Fruit fly (Drosophila melanogaster) whole organism, adult: ENCODE data around the gene CG15042.
A peak's percentile ranks its signal among the peaks of the same experiment; 100 is the strongest.

Experiments
- CG11617 ChIP-seq: fragments of 200-800 bp; sonication (Bioruptor generic); optimal IDR thresholded peaks from 2 replicates; lab custom pipeline; 2017; ENCODE audit warnings: mild to moderate bottlenecking, missing biosample characterization, missing genetic modification reagents, missing genetic modification characterization
- CG12768 ChIP-seq: fragments of 200-800 bp; sonication (Bioruptor generic); optimal IDR thresholded peaks from 2 replicates; lab custom pipeline; 2017; ENCODE audit warnings: missing biosample characterization, missing genetic modification characterization, mild to moderate bottlenecking, moderate library complexity, missing genetic modification reagents
- CG14711 ChIP-seq: fragments of 200-800 bp; sonication (Bioruptor generic); optimal IDR thresholded peaks from 2 replicates; lab custom pipeline; 2018; ENCODE audit warnings: missing biosample characterization, mild to moderate bottlenecking, missing genetic modification characterization, moderate library complexity
- CG1620 ChIP-seq: fragments of 200-800 bp; sonication (Bioruptor generic); optimal IDR thresholded peaks from 2 replicates; lab custom pipeline; 2016; ENCODE audit warnings: missing biosample characterization, missing genetic modification characterization
- CG33017 ChIP-seq: fragments of 200-800 bp; sonication (Bioruptor generic); optimal IDR thresholded peaks from 2 replicates; lab custom pipeline; 2018; ENCODE audit warnings: missing biosample characterization, mild to moderate bottlenecking, missing genetic modification characterization, moderate library complexity
- CG5204 ChIP-seq: fragments of 200-800 bp; sonication (Bioruptor generic); optimal IDR thresholded peaks from 2 replicates; lab custom pipeline; 2016; ENCODE audit warnings: missing biosample characterization, missing genetic modification characterization
- CG7045 ChIP-seq: fragments of 200-800 bp; sonication (Bioruptor generic); optimal IDR thresholded peaks from 2 replicates; lab custom pipeline; 2017; ENCODE audit warnings: missing biosample characterization, mild to moderate bottlenecking, missing genetic modification characterization
- CG7101 ChIP-seq: fragments of 200-800 bp; sonication (Bioruptor generic); optimal IDR thresholded peaks from 2 replicates; lab custom pipeline; 2018; ENCODE audit warnings: missing biosample characterization, mild to moderate bottlenecking, missing genetic modification characterization, moderate library complexity
- Clk ChIP-seq: fragments of 200-800 bp; sonication (Bioruptor generic); optimal IDR thresholded peaks from 2 replicates; lab custom pipeline; 2017; ENCODE audit warnings: missing biosample characterization, missing genetic modification characterization
- Crg-1 ChIP-seq: fragments of 200-800 bp; sonication (Bioruptor generic); optimal IDR thresholded peaks from 2 replicates; lab custom pipeline; 2016; ENCODE audit warnings: missing biosample characterization, missing genetic modification characterization
- Hr96 ChIP-seq: fragments of 200-800 bp; sonication (Bioruptor generic); optimal IDR thresholded peaks from 2 replicates; lab custom pipeline; 2016; ENCODE audit warnings: missing biosample characterization, missing genetic modification characterization
- Mnt ChIP-seq: fragments of 200-800 bp; sonication (Bioruptor generic); optimal IDR thresholded peaks from 2 replicates; lab custom pipeline; 2016; ENCODE audit warnings: missing biosample characterization, mild to moderate bottlenecking, missing genetic modification characterization
- bab1 ChIP-seq: fragments of 200-800 bp; sonication (Bioruptor generic); optimal IDR thresholded peaks from 3 replicates; lab custom pipeline; 2019; ENCODE audit warnings: missing biosample characterization, mild to moderate bottlenecking, missing genetic modification characterization, moderate library complexity
- cic ChIP-seq: fragments of 200-800 bp; sonication (Bioruptor generic); optimal IDR thresholded peaks from 2 replicates; lab custom pipeline; 2017; ENCODE audit warnings: missing biosample characterization, mild to moderate bottlenecking, missing genetic modification characterization, moderate library complexity
- cnc ChIP-seq, 2 experiments: fragments of >200 bp; optimal IDR thresholded peaks; 2 replicates each; lab custom pipeline; 2017
- kay ChIP-seq: fragments of 200-800 bp; sonication (Bioruptor generic); peaks from one replicate; lab custom pipeline; 2016; ENCODE audit warnings: missing biosample characterization, missing genetic modification characterization, borderline replicate concordance
- ovo ChIP-seq: fragments of 200-800 bp; sonication (Bioruptor generic); optimal IDR thresholded peaks from 2 replicates; lab custom pipeline; 2016; ENCODE audit warnings: missing biosample characterization, missing genetic modification characterization
- pad ChIP-seq: fragments of 200-800 bp; sonication (Bioruptor generic); optimal IDR thresholded peaks from 3 replicates; lab custom pipeline; 2017; ENCODE audit warnings: missing biosample characterization, missing genetic modification characterization, mild to moderate bottlenecking, moderate library complexity, missing genetic modification reagents
- tj ChIP-seq: fragments of 200-800 bp; sonication (Bioruptor generic); optimal IDR thresholded peaks from 3 replicates; lab custom pipeline; 2017; ENCODE audit warnings: missing biosample characterization, mild to moderate bottlenecking, missing genetic modification characterization, moderate library complexity
- toe ChIP-seq: fragments of 200-800 bp; sonication (Bioruptor generic); optimal IDR thresholded peaks from 2 replicates; lab custom pipeline; 2016; ENCODE audit warnings: missing biosample characterization, missing genetic modification characterization

Gene CG15042

DNA sequence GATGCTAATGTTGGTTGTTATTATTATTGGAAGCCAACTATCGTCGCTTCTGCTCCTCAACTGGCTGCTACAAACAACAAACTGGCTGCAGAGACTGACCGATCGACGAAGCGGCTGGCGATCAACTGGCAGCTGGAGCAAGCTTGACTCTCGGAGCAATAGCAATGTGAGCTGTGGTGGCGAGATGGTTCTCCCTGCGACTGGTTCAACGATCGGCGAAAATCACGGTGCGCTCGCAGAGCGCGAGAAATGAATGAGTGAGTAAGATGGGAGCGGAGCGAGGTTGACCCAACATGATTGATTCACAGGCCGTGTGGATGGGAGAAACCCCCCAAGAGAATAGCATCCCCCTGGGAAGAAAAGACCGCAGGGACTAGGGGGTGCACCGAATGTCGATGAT, 38.6 kb downstream of the CG15042 start, which contains the start of gene CG15046:
CG15046 (minus strand) TSS at position 112 of the 400 bp plus-strand sequence.
- TF ChIP-seq CG7101 (tag; lab: Kevin White, UChicago) (no peak), CG5204 (GFP tag; lab: Kevin White, UChicago) (no peak), Clk (no peak), toe (GFP tag; lab: Kevin White, UChicago) (no peak), tj (no peak), Crg-1 (GFP tag; lab: Kevin White, UChicago) (no peak), CG33017 (tag; lab: Kevin White, UChicago) (no peak), CG11617 (GFP tag; lab: Kevin White, UChicago) (no peak), CG7045 (GFP tag; lab: Kevin White, UChicago) (no peak), Hr96 (GFP tag; lab: Kevin White, UChicago) (no peak), cic (no peak), cnc (optimal IDR thresholded peaks at IDR 0.05; lab: Kevin White, UChicago) (no peak), pad (GFP tag; lab: Kevin White, UChicago) (no peak), ovo (GFP tag; lab: Kevin White, UChicago) (no peak), CG12768 (GFP tag; lab: Kevin White, UChicago) (no peak)

DNA sequence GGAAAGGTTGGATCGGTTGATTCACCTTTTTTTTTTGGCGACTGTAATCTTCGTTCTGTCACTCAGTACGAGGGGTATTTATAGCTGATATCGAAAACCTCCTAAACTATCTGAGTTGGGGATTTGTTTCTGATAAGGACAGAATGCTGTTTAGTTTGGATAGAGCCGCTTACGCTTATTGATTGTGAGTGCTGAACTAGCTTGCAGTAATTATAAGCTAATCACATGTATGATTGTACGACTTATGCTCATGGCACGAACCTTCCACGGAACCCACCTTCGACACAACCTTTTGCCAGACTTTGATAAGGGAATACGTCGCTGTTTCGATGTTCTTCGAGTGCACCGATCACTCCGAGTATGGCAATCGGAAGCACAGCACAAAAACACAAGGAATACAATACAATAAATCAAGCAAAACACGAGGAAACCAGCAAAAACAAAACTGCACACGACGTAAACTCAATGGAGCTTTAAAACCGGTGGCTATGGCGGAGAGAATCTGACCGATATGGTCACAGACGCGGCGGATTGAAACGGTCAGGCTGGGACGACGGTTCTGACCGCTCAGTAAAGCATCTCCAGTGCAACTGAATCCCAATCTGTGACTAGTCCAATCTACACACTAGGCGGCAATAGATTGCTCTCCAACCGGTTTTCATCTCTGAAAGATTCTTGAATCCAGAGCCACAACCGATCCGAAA, 41.6 kb downstream of the CG15042 start, which contains the start of gene psh:
psh (minus strand) TSS at position 566 of the 704 bp plus-strand sequence.
- TF ChIP-seq tj (no peak), Hr96 (GFP tag; lab: Kevin White, UChicago) (no peak), CG33017 (tag; lab: Kevin White, UChicago) (no peak), CG5204 (GFP tag; lab: Kevin White, UChicago) (no peak), Mnt (GFP tag; lab: Kevin White, UChicago) (peak; percentile 20), CG7101 (tag; lab: Kevin White, UChicago) (no peak), Clk (no peak), CG7045 (GFP tag; lab: Kevin White, UChicago) (no peak), CG1620 (no peak), CG14711 (tag; lab: Kevin White, UChicago) (no peak), CG11617 (GFP tag; lab: Kevin White, UChicago) (no peak), cic (peak; percentile 42), cnc (optimal IDR thresholded peaks at IDR 0.05; lab: Kevin White, UChicago) (no peak)

DNA sequence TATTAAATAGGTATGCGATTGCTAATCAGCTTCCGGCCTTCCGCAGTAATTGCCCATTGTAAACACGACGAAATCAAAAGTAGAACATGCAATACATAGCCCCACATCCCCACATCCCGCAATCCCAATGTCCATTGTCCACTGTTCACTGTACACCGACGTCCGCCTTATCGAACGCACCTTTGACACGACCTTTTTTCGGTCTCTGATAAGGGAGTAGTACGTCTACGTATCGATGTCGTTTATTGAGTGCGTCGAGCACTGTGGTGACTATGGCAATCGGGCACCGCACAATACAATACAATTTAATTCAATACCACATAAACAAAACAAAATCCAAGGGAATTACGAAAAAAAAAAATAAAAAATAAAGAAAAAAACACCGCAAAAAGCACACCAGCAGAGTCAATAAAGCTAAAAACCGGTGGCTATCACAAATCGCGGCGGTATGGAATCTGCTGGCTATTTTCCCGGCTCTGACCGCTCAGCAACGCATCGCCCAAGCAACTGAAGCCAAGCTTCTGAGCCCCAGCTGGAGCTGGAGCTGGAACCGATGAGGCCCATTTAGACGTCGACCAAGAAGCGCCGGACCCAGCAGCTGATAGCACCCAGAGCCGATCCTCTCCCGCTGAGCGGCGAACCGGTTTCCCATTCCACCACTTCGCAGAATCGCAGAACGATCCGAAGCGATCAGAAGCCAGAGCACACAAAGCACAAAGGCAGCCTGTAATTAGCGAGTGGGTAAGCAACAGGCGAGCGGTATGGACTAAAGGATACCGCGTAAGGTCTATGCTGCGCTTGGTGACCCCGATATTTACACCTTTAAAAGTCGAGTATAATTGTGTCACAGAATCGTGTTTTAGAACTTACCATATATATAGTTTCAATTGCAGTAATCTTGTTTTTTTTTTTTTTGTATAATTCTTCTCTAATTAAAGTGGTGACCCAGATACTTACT, 44.5 kb downstream of the CG15042 start, which contains the start of gene Hayan:
Hayan (minus strand) TSS at position 512 of the 958 bp plus-strand sequence.
- TF ChIP-seq CG12768 (GFP tag; lab: Kevin White, UChicago) (no peak), pad (GFP tag; lab: Kevin White, UChicago) (no peak), CG33017 (tag; lab: Kevin White, UChicago) (no peak), CG5204 (GFP tag; lab: Kevin White, UChicago) (no peak), cnc (optimal IDR thresholded peaks at IDR 0.05; lab: Kevin White, UChicago) (no peak), CG14711 (tag; lab: Kevin White, UChicago) (no peak), CG1620 (no peak), tj (no peak), Hr96 (GFP tag; lab: Kevin White, UChicago) (no peak), ovo (GFP tag; lab: Kevin White, UChicago) (no peak), Mnt (GFP tag; lab: Kevin White, UChicago) (no peak), CG11617 (GFP tag; lab: Kevin White, UChicago) (no peak), bab1 (GFP tag; lab: Kevin White, UChicago) (no peak), Crg-1 (GFP tag; lab: Kevin White, UChicago) (no peak), kay (GFP tag; lab: Kevin White, UChicago) (no peak), cic (no peak), CG7101 (tag; lab: Kevin White, UChicago) (no peak), Clk (no peak), CG7045 (GFP tag; lab: Kevin White, UChicago) (no peak), toe (GFP tag; lab: Kevin White, UChicago) (no peak)

DNA sequence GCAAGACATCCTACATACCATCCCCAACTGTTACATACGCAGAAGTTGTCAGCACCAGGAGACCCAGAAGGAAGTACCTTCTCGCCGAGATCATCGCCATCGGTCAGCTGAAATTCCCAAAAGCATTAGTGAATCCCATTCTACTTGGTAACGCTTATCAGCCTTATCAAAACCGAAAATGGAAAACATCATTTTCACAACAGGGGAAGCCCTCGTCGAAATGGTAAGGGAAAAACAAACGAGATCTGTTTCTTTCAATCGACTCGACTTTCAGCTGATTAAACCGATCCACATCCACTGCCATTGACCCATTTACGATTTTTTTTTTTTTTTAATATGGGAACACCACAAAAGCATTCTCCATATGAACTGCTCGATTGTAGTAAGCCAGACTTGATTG, 45.5 kb downstream of the CG15042 start:
- no peak for TF ChIP-seq toe (GFP tag; lab: Kevin White, UChicago)
- no peak for TF ChIP-seq CG1620
- no peak for TF ChIP-seq Clk

DNA sequence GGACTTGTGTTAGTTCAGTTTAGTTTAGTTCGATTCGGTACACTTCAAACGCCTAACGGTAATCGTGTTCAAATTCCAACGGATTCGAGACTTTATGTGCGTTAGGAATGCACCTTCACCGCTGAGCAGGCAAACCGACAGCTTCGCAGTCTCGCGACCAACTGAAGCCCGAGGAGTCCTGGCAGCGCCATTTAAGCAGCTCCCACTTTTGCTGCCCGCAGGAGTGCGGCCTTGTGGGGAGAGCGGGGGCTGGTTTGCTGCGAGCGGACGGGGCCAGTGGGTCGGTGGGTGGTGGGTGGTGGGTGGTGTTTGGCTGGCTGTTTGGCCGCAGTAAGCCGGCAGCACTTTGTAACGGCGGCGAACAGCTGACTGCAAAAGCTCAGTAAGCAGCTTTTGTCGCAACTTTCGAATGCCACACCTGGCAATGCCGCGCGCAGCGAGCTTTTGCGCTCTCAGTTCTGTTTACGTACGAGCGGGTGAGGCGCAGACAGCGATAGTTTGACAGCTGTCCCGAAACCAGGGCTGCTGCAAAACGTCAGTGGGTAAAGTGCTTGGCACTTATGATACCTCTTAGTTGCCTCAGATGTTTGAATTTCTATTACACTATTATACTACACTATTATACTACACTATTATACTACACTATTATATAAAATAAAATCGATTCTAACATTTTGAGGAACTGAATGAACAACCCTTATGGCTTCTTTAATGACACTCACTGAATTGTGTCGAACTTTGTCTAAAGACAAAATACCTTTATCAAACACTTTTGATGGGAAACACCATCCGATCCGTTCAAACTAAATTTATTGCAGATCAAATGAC, 48.5 kb downstream of the CG15042 start, which contains the start of gene CG32547:
CG32547 (minus strand) TSS at position 181 of the 828 bp plus-strand sequence.
- TF ChIP-seq CG14711 (tag; lab: Kevin White, UChicago) (peak; percentile 29), cnc (optimal IDR thresholded peaks at IDR 0.05; lab: Kevin White, UChicago) (no peak), CG7101 (tag; lab: Kevin White, UChicago) (peak; percentile 0), CG5204 (GFP tag; lab: Kevin White, UChicago) (no peak), cic (no peak), bab1 (GFP tag; lab: Kevin White, UChicago) (peak; percentile 57), pad (GFP tag; lab: Kevin White, UChicago) (peak; percentile 15)
